Worm (Caenorhabditis elegans) whole organism, L4 larva: ENCODE measurements around the gene nhr-205.

Experiments
- F26F4.8 ChIP-seq: fragments of 200-800 bp; sonication (Bioruptor generic); conservative IDR thresholded peaks from 2 replicates; pipeline ENCODE4 v1.3.6; 2022; ENCODE audit warnings: missing genetic modification characterization, missing compliant biosample characterization
- R02D3.7 ChIP-seq: fragments of 150-350 bp; sonication (generic microtip); optimal IDR thresholded peaks from 3 replicates; lab custom pipeline; 2014; ENCODE audit warnings: missing biosample characterization, missing genetic modification characterization
- Y48G9A.11 ChIP-seq: fragments of 200-800 bp; sonication (Bioruptor generic); IDR thresholded peaks from 2 replicates; pipeline ENCODE4 v1.3.6; 2022; ENCODE audit warnings: missing genetic modification reagents, missing genetic modification characterization, missing compliant biosample characterization
- Y5F2A.4 ChIP-seq: fragments of 200-800 bp; sonication (Bioruptor generic); optimal IDR thresholded peaks from 2 replicates; lab custom pipeline; 2018; ENCODE audit warnings: mild to moderate bottlenecking, missing genetic modification characterization, missing compliant biosample characterization
- ZK337.2 ChIP-seq: fragments of 200-800 bp; sonication (Bioruptor generic); IDR thresholded peaks from 2 replicates; pipeline ENCODE4 v1.3.6; 2022; ENCODE audit warnings: missing genetic modification reagents, missing genetic modification characterization, missing compliant biosample characterization
- ama-1 ChIP-seq: fragments of 150-350 bp; optimal IDR thresholded peaks from 2 replicates; lab custom pipeline; 2014; ENCODE audit warnings: inconsistent platforms, mixed read lengths
- ceh-20 ChIP-seq: fragments of 200-800 bp; sonication (Bioruptor generic); IDR thresholded peaks from 2 replicates; pipeline ENCODE4 v1.3.6; 2022; ENCODE audit warnings: missing genetic modification reagents, missing genetic modification characterization, missing compliant biosample characterization
- ceh-44 ChIP-seq: fragments of 200-800 bp; sonication (Bioruptor generic); IDR thresholded peaks from 2 replicates; pipeline ENCODE4 v1.3.6; 2022; ENCODE audit warnings: missing genetic modification reagents, missing genetic modification characterization, missing compliant biosample characterization
- cey-2 ChIP-seq: sonication (generic microtip); optimal IDR thresholded peaks from 3 replicates; lab custom pipeline; 2017; ENCODE audit warnings: missing genetic modification characterization, mild to moderate bottlenecking, missing compliant biosample characterization, antibody characterized with exemption, borderline replicate concordance; ENCODE audit not compliant: insufficient read depth
- daf-16 ChIP-seq, 3 experiments: sonication (generic microtip); optimal IDR thresholded peaks; 2 replicates each; lab custom pipeline; 2016 to 2017; ENCODE audit warnings: missing genetic modification characterization in 3 of 3, missing genetic modification reagents in 3 of 3, mild to moderate bottlenecking in 2 of 3, missing compliant biosample characterization in 2 of 3, missing biosample characterization in 1 of 3, moderate library complexity in 1 of 3
- dmd-6 ChIP-seq: fragments of 200-800 bp; sonication (Bioruptor generic); IDR thresholded peaks from 2 replicates; pipeline ENCODE4 v1.3.6; 2022; ENCODE audit warnings: missing genetic modification reagents, missing genetic modification characterization, missing compliant biosample characterization
- dmd-9 ChIP-seq: fragments of 200-800 bp; sonication (Bioruptor generic); IDR thresholded peaks from 2 replicates; pipeline ENCODE4 v1.3.6; 2022; ENCODE audit warnings: missing genetic modification reagents, missing genetic modification characterization, missing compliant biosample characterization
- dpl-1 ChIP-seq: fragments of 150-350 bp; optimal IDR thresholded peaks from 2 replicates; lab custom pipeline; 2014; ENCODE audit warnings: missing biosample characterization, missing genetic modification reagents, missing genetic modification characterization
- dve-1 ChIP-seq: sonication (generic microtip); optimal IDR thresholded peaks from 2 replicates; lab custom pipeline; 2017; ENCODE audit warnings: antibody characterized with exemption, mild to moderate bottlenecking, missing genetic modification characterization, missing compliant biosample characterization; ENCODE audit not compliant: insufficient read depth
- egl-27 ChIP-seq: sonication (generic microtip); optimal IDR thresholded peaks from 3 replicates; lab custom pipeline; 2017; ENCODE audit warnings: missing biosample characterization, missing genetic modification reagents, missing genetic modification characterization
- fkh-10 ChIP-seq: fragments of 150-350 bp; optimal IDR thresholded peaks from 2 replicates; lab custom pipeline; 2014; ENCODE audit warnings: missing biosample characterization, missing genetic modification reagents, missing genetic modification characterization
- hlh-11 ChIP-seq: fragments of 200-800 bp; sonication (Bioruptor generic); optimal IDR thresholded peaks from 2 replicates; lab custom pipeline; 2018; ENCODE audit warnings: mild to moderate bottlenecking, missing genetic modification characterization, missing compliant biosample characterization
- hmg-1.1 ChIP-seq: fragments of 200-800 bp; sonication (Bioruptor generic); IDR thresholded peaks from 2 replicates; pipeline ENCODE4 v1.3.6; 2022; ENCODE audit warnings: missing genetic modification reagents, missing genetic modification characterization, missing compliant biosample characterization
- lir-3 ChIP-seq: sonication (generic microtip); optimal IDR thresholded peaks from 2 replicates; lab custom pipeline; 2016; ENCODE audit warnings: mild to moderate bottlenecking, missing genetic modification characterization, missing compliant biosample characterization
- mdt-29 ChIP-seq: fragments of 200-800 bp; sonication (Bioruptor generic); IDR thresholded peaks from 2 replicates; pipeline ENCODE4 v1.3.6; 2022; ENCODE audit warnings: missing genetic modification reagents, missing genetic modification characterization, missing compliant biosample characterization
- mes-2 ChIP-seq: sonication (generic microtip); optimal IDR thresholded peaks from 2 replicates; lab custom pipeline; 2016; ENCODE audit warnings: missing genotype, mild to moderate bottlenecking, missing genetic modification characterization, missing compliant biosample characterization; ENCODE audit not compliant: poor library complexity, severe bottlenecking
- mxl-3 ChIP-seq: fragments of 200-800 bp; sonication (Bioruptor generic); optimal IDR thresholded peaks from 2 replicates; lab custom pipeline; 2018; ENCODE audit warnings: mild to moderate bottlenecking, missing genetic modification characterization, missing compliant biosample characterization
- nhr-25 ChIP-seq: sonication (generic microtip); optimal IDR thresholded peaks from 2 replicates; lab custom pipeline; 2017; ENCODE audit warnings: missing genetic modification characterization, mild to moderate bottlenecking, missing compliant biosample characterization, antibody characterized with exemption, moderate library complexity, borderline replicate concordance; ENCODE audit not compliant: insufficient read depth
- nhr-28 ChIP-seq: fragments of 150-350 bp; optimal IDR thresholded peaks from 2 replicates; lab custom pipeline; 2014; ENCODE audit warnings: missing biosample characterization, missing genetic modification characterization
- nhr-41 ChIP-seq: fragments of 200-800 bp; sonication (Bioruptor generic); IDR thresholded peaks from 2 replicates; pipeline ENCODE4 v1.3.6; 2022; ENCODE audit warnings: missing genetic modification reagents, missing genetic modification characterization, missing compliant biosample characterization
- nhr-48 ChIP-seq: sonication (generic microtip); optimal IDR thresholded peaks from 2 replicates; lab custom pipeline; 2016; ENCODE audit warnings: mild to moderate bottlenecking, missing genetic modification characterization, missing compliant biosample characterization
- nhr-77 ChIP-seq: fragments of 150-350 bp; optimal IDR thresholded peaks from 2 replicates; lab custom pipeline; 2014; ENCODE audit warnings: missing biosample characterization, missing genetic modification characterization
- pha-4 ChIP-seq, 2 experiments: fragments of 150-350 bp in 1 of 2; fragments of 200-800 bp in 1 of 2; sonication (Bioruptor generic) in 1 of 2; IDR thresholded peaks in 1 of 2; optimal IDR thresholded peaks in 1 of 2; 2 replicates each; pipeline versions ENCODE4 v1.3.6 to Lab custom; 2014 to 2022; ENCODE audit warnings: missing genetic modification characterization in 2 of 2, missing genetic modification reagents in 2 of 2, missing biosample characterization in 1 of 2, missing compliant biosample characterization in 1 of 2
- php-3 ChIP-seq: fragments of 200-800 bp; sonication (Bioruptor generic); IDR thresholded peaks from 2 replicates; pipeline ENCODE4 v1.3.6; 2022; ENCODE audit warnings: missing genetic modification reagents, missing genetic modification characterization, missing compliant biosample characterization
- pqm-1 ChIP-seq: sonication (generic microtip); optimal IDR thresholded peaks from 2 replicates; lab custom pipeline; 2017; ENCODE audit warnings: missing biosample characterization, missing genetic modification characterization
- saeg-2 ChIP-seq: fragments of 200-800 bp; sonication (Bioruptor generic); IDR thresholded peaks from 2 replicates; pipeline ENCODE4 v1.3.6; 2022; ENCODE audit warnings: missing genetic modification reagents, missing genetic modification characterization, missing compliant biosample characterization
- tag-97 ChIP-seq: fragments of 200-800 bp; sonication (Bioruptor generic); IDR thresholded peaks from 2 replicates; pipeline ENCODE4 v1.3.6; 2022; ENCODE audit warnings: missing genetic modification characterization, missing compliant biosample characterization
- tra-1 ChIP-seq: fragments of 200-800 bp; sonication (Bioruptor generic); IDR thresholded peaks from 2 replicates; pipeline ENCODE4 v1.3.6; 2022; ENCODE audit warnings: missing genetic modification reagents, missing genetic modification characterization, missing compliant biosample characterization
- unc-130 ChIP-seq: sonication (generic microtip); optimal IDR thresholded peaks from 2 replicates; lab custom pipeline; 2016; ENCODE audit warnings: missing genetic modification reagents, missing genetic modification characterization, missing compliant biosample characterization
- unc-62 ChIP-seq, 3 experiments: fragments of 150-350 bp in 1 of 3; sonication (generic microtip); optimal IDR thresholded peaks in 2 of 3; peaks in 1 of 3; 1 replicate in 1 of 3; 2 replicates in 2 of 3; lab custom pipeline; 2014 to 2017; ENCODE audit warnings: missing biosample characterization in 3 of 3, missing genetic modification characterization in 3 of 3, missing genetic modification reagents in 3 of 3, missing genotype in 1 of 3
- zfp-3 ChIP-seq: fragments of 200-800 bp; sonication (Bioruptor generic); conservative IDR thresholded peaks from 2 replicates; pipeline ENCODE4 v1.3.6; 2022; ENCODE audit warnings: missing genetic modification reagents, missing genetic modification characterization, missing compliant biosample characterization
- zip-2 ChIP-seq: fragments of 150-350 bp; optimal IDR thresholded peaks from 2 replicates; lab custom pipeline; 2014; ENCODE audit warnings: missing biosample characterization, missing genetic modification characterization

The nhr-205 gene

ce11 chrV:10103811-10104210 lies 22.2 kb upstream of the nhr-205 start (continued):
- TF ChIP-seq dpl-1 (GFP tag; lab: Kevin White, UChicago), result no peak

DNA sequence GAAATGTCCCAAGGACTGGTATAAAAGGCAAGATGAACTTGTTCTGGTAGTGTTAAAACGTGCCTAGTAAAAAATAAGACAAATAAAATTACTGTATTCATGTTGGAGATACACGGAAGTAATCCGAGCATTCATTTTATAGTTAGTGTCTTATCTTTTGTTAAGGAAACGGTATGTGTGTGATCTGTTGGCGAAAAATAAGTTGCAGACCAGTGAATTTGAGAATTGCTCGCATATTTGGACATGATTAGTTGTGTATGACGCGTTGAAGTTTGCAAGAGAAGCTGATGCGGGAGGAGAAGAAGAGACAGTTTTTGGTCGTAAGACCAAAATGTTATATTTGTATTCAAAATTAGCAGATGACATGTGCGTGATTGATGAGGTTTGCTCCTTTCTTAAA lies 20.3 kb upstream of the nhr-205 start, which contains the start of gene C08B6.14:
Gene C08B6.14, minus strand, starts transcription at position 101 of the 400 bp plus-strand sequence.
- TF ChIP-seq zip-2 (no peak), hlh-11 (no peak), saeg-2 (no peak), F26F4.8 (GFP tag; lab: Robert Waterston, UW) (0 out of 2 replicates have a peak, but pooled peaks have one; percentile 24), hmg-1.1 (GFP tag; lab: Robert Waterston, UW) (no peak), fkh-10 (no peak)

- TF ChIP-seq hlh-11, result peak; percentile 51
- TF ChIP-seq php-3 (GFP tag; lab: Robert Waterston, UW), result 0 out of 2 replicates have a peak, but pooled peaks have one; percentile 21
- no peak for TF ChIP-seq zfp-3 (GFP tag; lab: Robert Waterston, UW)
- no peak for TF ChIP-seq mdt-29 (GFP tag; lab: Robert Waterston, UW)
- no peak for TF ChIP-seq Y48G9A.11 (GFP tag; lab: Robert Waterston, UW)
- peak; percentile 48 for TF ChIP-seq nhr-48 (tag; lab: Kevin White, UChicago)
- peak in 1 of 2 experiments; percentile 21 for TF ChIP-seq daf-16 (GFP tag; optimal IDR thresholded peaks at IDR 0.05; lab: Kevin White, UChicago)
- peak; percentile 58 for TF ChIP-seq daf-16 (tag; optimal IDR thresholded peaks at IDR 0.05; lab: Kevin White, UChicago)
- TF ChIP-seq dmd-9 (GFP tag; lab: Robert Waterston, UW), result no peak
- peak; percentile 56 for TF ChIP-seq dve-1 (tag; lab: Kevin White, UChicago)
- no peak for TF ChIP-seq lir-3 (tag; lab: Kevin White, UChicago)
- TF ChIP-seq unc-62 (GFP tag; optimal IDR thresholded peaks at IDR 0.05 in 1 of 2; lab: Kevin White, UChicago), result peak in 1 of 2 experiments; percentile 14
- no peak for TF ChIP-seq unc-62 (tag; optimal IDR thresholded peaks at IDR 0.05; lab: Kevin White, UChicago)
- no peak for TF ChIP-seq ZK337.2
- TF ChIP-seq dmd-6 (GFP tag; lab: Robert Waterston, UW), result peak; percentile 82
- TF ChIP-seq ama-1 (lab: Kevin White, UChicago), result no peak
- no peak for TF ChIP-seq ceh-20 (GFP tag; lab: Robert Waterston, UW)
- peak; percentile 78 for TF ChIP-seq nhr-28
- TF ChIP-seq pha-4 (GFP tag; IDR thresholded peaks at IDR 0.05; lab: Robert Waterston, UW), result no peak
- TF ChIP-seq pha-4 (tag; optimal IDR thresholded peaks at IDR 0.05; lab: Kevin White, UChicago), result no peak
These were observed 16.9 kb upstream of the nhr-205 start, which contains the start of gene ugt-47 for ce11 chrV:10098429-10098828. Gene ugt-47, minus strand, starts transcription at chrV:10098597.

DNA sequence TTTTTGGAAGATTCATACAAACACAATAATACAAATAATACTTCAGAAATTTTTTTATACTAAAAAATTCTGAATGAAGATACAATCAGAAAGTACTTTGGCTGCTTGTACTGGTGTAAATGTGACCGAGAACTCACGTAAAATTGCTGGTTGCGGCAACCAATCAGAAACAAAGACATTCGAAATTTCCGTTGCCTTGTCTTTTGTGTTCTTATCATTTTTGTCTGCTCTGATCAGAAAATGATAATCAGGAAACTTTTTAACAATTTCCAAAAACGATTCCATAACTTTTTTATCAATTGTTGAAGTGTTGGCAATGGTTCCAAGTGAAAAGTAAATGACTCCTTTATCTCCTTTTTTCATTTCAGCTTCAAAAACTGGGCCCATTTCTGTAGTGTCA lies 15.4 kb upstream of the nhr-205 start:
- TF ChIP-seq pha-4 (GFP tag; IDR thresholded peaks at IDR 0.05; lab: Robert Waterston, UW), result no peak
- TF ChIP-seq pha-4 (tag; optimal IDR thresholded peaks at IDR 0.05; lab: Kevin White, UChicago), result no peak
- TF ChIP-seq nhr-28, result peak; percentile 80
- no peak for TF ChIP-seq mes-2 (tag; lab: Kevin White, UChicago)
- TF ChIP-seq ceh-44, result no peak
- no peak for TF ChIP-seq nhr-25 (tag; lab: Kevin White, UChicago)
- TF ChIP-seq nhr-41, result no peak
- peak; percentile 86 for TF ChIP-seq pqm-1
- TF ChIP-seq hlh-11, result peak; percentile 13
- TF ChIP-seq unc-130 (GFP tag; lab: Kevin White, UChicago), result no peak
- peak; percentile 50 for TF ChIP-seq nhr-77 (tag; lab: Kevin White, UChicago)
- no peak for TF ChIP-seq mxl-3 (GFP tag; lab: Kevin White, UChicago)
- no peak for TF ChIP-seq R02D3.7
- no peak for TF ChIP-seq tag-97 (GFP tag; lab: Robert Waterston, UW)
- no peak for TF ChIP-seq daf-16 (GFP tag; optimal IDR thresholded peaks at IDR 0.05; lab: Kevin White, UChicago)
- TF ChIP-seq daf-16 (tag; optimal IDR thresholded peaks at IDR 0.05; lab: Kevin White, UChicago), result peak; percentile 40
- TF ChIP-seq dve-1 (tag; lab: Kevin White, UChicago), result peak; percentile 52
- peak; percentile 66 for TF ChIP-seq dmd-6 (GFP tag; lab: Robert Waterston, UW)
- no peak for TF ChIP-seq cey-2 (tag; lab: Kevin White, UChicago)
- TF ChIP-seq egl-27 (tag; lab: Kevin White, UChicago), result no peak
- TF ChIP-seq tra-1 (GFP tag; lab: Robert Waterston, UW), result no peak
- no peak for TF ChIP-seq Y5F2A.4 (GFP tag; lab: Kevin White, UChicago)
